Worm (Caenorhabditis elegans): ENCODE measurements around the gene Y38F1A.1.
A peak's percentile ranks its signal among the peaks of the same experiment; 100 is the strongest.

Y38F1A.1 gene

ce11 chrII:12918960-12919553 is 35.5 kb downstream of the Y38F1A.1 start, which contains the start of the genes F58G1.2 and wago-4:
Gene F58G1.2, minus strand, starts transcription at chrII:12919010.
Gene wago-4, plus strand, starts transcription at chrII:12919551.
- TF ChIP-seq snpc-4 (tag; optimal IDR thresholded peaks at IDR 0.05) (no peak), mep-1 (tag; optimal IDR thresholded peaks at IDR 0.05) (peak; percentile 48), unc-120 (tag; optimal IDR thresholded peaks at IDR 0.05; ENCODE audit: poor library complexity, severe bottlenecking) (no peak), nhr-12 (tag; optimal IDR thresholded peaks at IDR 0.05) (no peak), lin-13 (tag; optimal IDR thresholded peaks at IDR 0.05) (peak; percentile 68), lin-32 (GFP tag; optimal IDR thresholded peaks at IDR 0.05) (no peak), pha-4 (tag; optimal IDR thresholded peaks at IDR 0.05) (no peak), ceh-39 (tag; optimal IDR thresholded peaks at IDR 0.05) (no peak), ztf-11 (tag; optimal IDR thresholded peaks at IDR 0.05) (no peak)

- TF ChIP-seq nhr-76 (tag; optimal IDR thresholded peaks at IDR 0.05) = no peak
- TF ChIP-seq ztf-11 (tag; optimal IDR thresholded peaks at IDR 0.05) = no peak
- TF ChIP-seq cnd-1 (tag; optimal IDR thresholded peaks at IDR 0.05) = no peak
- no peak for TF ChIP-seq M03D4.4 (tag; optimal IDR thresholded peaks at IDR 0.05)
- TF ChIP-seq nhr-12 (tag; optimal IDR thresholded peaks at IDR 0.05) = no peak
- TF ChIP-seq unc-120 (tag; optimal IDR thresholded peaks at IDR 0.05; ENCODE audit: poor library complexity, severe bottlenecking) = peak; percentile 33
These were observed 40.0 kb downstream of the Y38F1A.1 start, which contains the start of gene F35C5.12 for ce11 chrII:12914514-12915075. Gene F35C5.12, minus strand, starts transcription at chrII:12914564.

- TF ChIP-seq nhr-76 (tag; optimal IDR thresholded peaks at IDR 0.05) (no peak), nhr-28 (tag; optimal IDR thresholded peaks at IDR 0.05) (no peak), flh-1 (GFP tag; optimal IDR thresholded peaks at IDR 0.05) (no peak), elt-1 (tag; optimal IDR thresholded peaks at IDR 0.05; ENCODE audit: borderline replicate concordance, insufficient read depth) (no peak), snpc-4 (tag; optimal IDR thresholded peaks at IDR 0.05) (no peak), mab-5 (tag; optimal IDR thresholded peaks at IDR 0.05) (no peak), ceh-83 (GFP tag; optimal IDR thresholded peaks at IDR 0.05) (no peak), elt-3 (tag; optimal IDR thresholded peaks at IDR 0.05) (no peak), ham-2 (GFP tag; optimal IDR thresholded peaks at IDR 0.05) (no peak), ceh-43 (GFP tag; optimal IDR thresholded peaks at IDR 0.05) (no peak), lsy-2 (tag; optimal IDR thresholded peaks at IDR 0.05) (no peak), unc-120 (tag; optimal IDR thresholded peaks at IDR 0.05; ENCODE audit: poor library complexity, severe bottlenecking) (no peak), pha-4 (tag; optimal IDR thresholded peaks at IDR 0.05) (no peak), nhr-12 (tag; optimal IDR thresholded peaks at IDR 0.05) (no peak), nhr-237 (tag; optimal IDR thresholded peaks at IDR 0.05) (no peak), cnd-1 (tag; optimal IDR thresholded peaks at IDR 0.05) (no peak)
These were observed 45.8 kb downstream of the Y38F1A.1 start, which contains the start of gene ddn-2 for ce11 chrII:12908779-12909178. Gene ddn-2, plus strand, starts transcription at chrII:12909079.

- TF ChIP-seq pha-4 (tag; optimal IDR thresholded peaks at IDR 0.05) = no peak
- TF ChIP-seq bed-3 (GFP tag; optimal IDR thresholded peaks at IDR 0.05) = no peak
- no peak for TF ChIP-seq unc-120 (tag; optimal IDR thresholded peaks at IDR 0.05; ENCODE audit: poor library complexity, severe bottlenecking)
- TF ChIP-seq elt-1 (tag; optimal IDR thresholded peaks at IDR 0.05; ENCODE audit: borderline replicate concordance, insufficient read depth) = no peak
- TF ChIP-seq cnd-1 (tag; optimal IDR thresholded peaks at IDR 0.05) = no peak
- no peak for TF ChIP-seq blmp-1 (tag; optimal IDR thresholded peaks at IDR 0.05)
- no peak for TF ChIP-seq ceh-39 (tag; optimal IDR thresholded peaks at IDR 0.05)
- TF ChIP-seq mab-5 (tag; optimal IDR thresholded peaks at IDR 0.05) = no peak
- TF ChIP-seq nhr-76 (tag; optimal IDR thresholded peaks at IDR 0.05) = no peak
These were observed 47.5 kb downstream of the Y38F1A.1 start, which contains the start of gene nspb-11 for ce11 chrII:12907070-12907469. Gene nspb-11, plus strand, starts transcription at chrII:12907370.

- TF ChIP-seq ham-2 (GFP tag; optimal IDR thresholded peaks at IDR 0.05) (no peak), nhr-76 (tag; optimal IDR thresholded peaks at IDR 0.05) (no peak), sem-2 (GFP tag; optimal IDR thresholded peaks at IDR 0.05) (no peak), ztf-11 (tag; optimal IDR thresholded peaks at IDR 0.05) (no peak), mab-5 (tag; optimal IDR thresholded peaks at IDR 0.05) (no peak), unc-120 (tag; optimal IDR thresholded peaks at IDR 0.05; ENCODE audit: poor library complexity, severe bottlenecking) (no peak), elt-3 (tag; optimal IDR thresholded peaks at IDR 0.05) (no peak), mls-2 (tag; optimal IDR thresholded peaks at IDR 0.05) (no peak), lin-13 (tag; optimal IDR thresholded peaks at IDR 0.05) (no peak), zip-8 (tag; optimal IDR thresholded peaks at IDR 0.05) (no peak), M03D4.4 (tag; optimal IDR thresholded peaks at IDR 0.05) (no peak), lin-32 (GFP tag; optimal IDR thresholded peaks at IDR 0.05) (no peak), ceh-39 (tag; optimal IDR thresholded peaks at IDR 0.05) (no peak), nhr-237 (tag; optimal IDR thresholded peaks at IDR 0.05) (no peak), sptf-1 (tag; optimal IDR thresholded peaks at IDR 0.05) (no peak), hlh-1 (tag; optimal IDR thresholded peaks at IDR 0.05) (no peak), cnd-1 (tag; optimal IDR thresholded peaks at IDR 0.05) (no peak)
These were observed 50.4 kb downstream of the Y38F1A.1 start, which contains the start of gene clec-66 for ce11 chrII:12904174-12904573. Gene clec-66, plus strand, starts transcription at chrII:12904398.
